Worm (Caenorhabditis elegans) whole organism, L1 larva: ENCODE measurements around the gene R12B2.8.

ENCODE experiments used
- aly-2 ChIP-seq: fragments of 150-350 bp; optimal IDR thresholded peaks from 2 replicates; lab custom pipeline; 2014; ENCODE audit warnings: missing biosample characterization, missing genetic modification characterization
- mep-1 ChIP-seq: fragments of 150-350 bp; optimal IDR thresholded peaks from 2 replicates; lab custom pipeline; 2014; ENCODE audit warnings: missing biosample characterization, missing genetic modification characterization
- nhr-12 ChIP-seq: sonication (generic microtip); optimal IDR thresholded peaks from 2 replicates; lab custom pipeline; 2017; ENCODE audit warnings: missing biosample characterization, missing genetic modification characterization
- vab-15 ChIP-seq: sonication (generic microtip); optimal IDR thresholded peaks from 2 replicates; lab custom pipeline; 2017; ENCODE audit warnings: missing genotype, mild to moderate bottlenecking, missing genetic modification characterization, missing compliant biosample characterization

DNA sequence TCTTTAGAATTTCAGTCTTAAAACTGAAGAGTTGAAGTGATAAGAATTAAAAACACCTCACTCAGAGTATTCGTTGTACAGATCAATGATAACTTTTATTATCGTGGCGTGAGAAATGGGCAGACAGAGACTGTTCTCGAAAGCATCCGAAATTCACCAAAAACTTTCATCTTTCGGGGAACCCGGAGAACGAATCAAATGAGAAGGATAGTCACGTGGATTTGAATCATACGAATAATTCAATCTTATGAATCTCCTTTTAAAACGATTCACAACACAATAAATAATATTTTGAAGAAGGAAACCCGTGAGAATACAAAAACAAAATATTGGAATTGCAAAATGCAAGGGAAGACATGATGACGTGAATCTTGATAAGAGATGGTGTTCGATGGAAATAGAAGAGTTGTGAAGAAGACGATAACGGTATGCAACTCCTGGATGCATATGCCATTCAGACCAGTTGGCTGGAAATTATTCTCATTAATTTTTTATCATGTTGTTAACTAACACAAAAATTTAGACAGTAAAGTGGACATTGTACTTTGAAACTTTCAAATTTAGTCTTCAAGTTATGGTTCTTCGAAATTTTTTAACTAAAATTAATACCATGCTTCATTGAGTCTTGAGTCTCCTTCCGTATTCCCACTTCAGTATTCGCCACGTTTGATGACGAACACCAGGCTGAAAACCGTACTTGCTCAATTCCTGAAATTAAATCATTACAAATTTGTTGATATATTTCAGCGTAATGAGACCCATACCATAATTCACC lies 53.3 kb downstream of the R12B2.8 start:
- TF ChIP-seq aly-2 (tag; lab: Kevin White, UChicago) (no peak), vab-15 (tag; lab: Kevin White, UChicago) (no peak), mep-1 (tag; lab: Kevin White, UChicago) (peak; percentile 21), nhr-12 (tag; lab: Kevin White, UChicago) (no peak)
